Worm (Caenorhabditis elegans) whole organism, L4 larva: ENCODE measurements around the gene clec-136.

ENCODE experiments used
- F10B5.3 ChIP-seq: sonication (generic microtip); optimal IDR thresholded peaks from 2 replicates; lab custom pipeline; 2016; ENCODE audit warnings: mild to moderate bottlenecking, missing genetic modification characterization, missing compliant biosample characterization
- F26F4.8 ChIP-seq: fragments of 200-800 bp; sonication (Bioruptor generic); conservative IDR thresholded peaks from 2 replicates; pipeline ENCODE4 v1.3.6; 2022; ENCODE audit warnings: missing genetic modification characterization, missing compliant biosample characterization
- F49E8.2 ChIP-seq: sonication (generic microtip); optimal IDR thresholded peaks from 2 replicates; lab custom pipeline; 2016; ENCODE audit warnings: missing compliant biosample characterization, mild to moderate bottlenecking, missing genetic modification characterization, borderline replicate concordance
- R02D3.7 ChIP-seq: fragments of 150-350 bp; sonication (generic microtip); optimal IDR thresholded peaks from 3 replicates; lab custom pipeline; 2014; ENCODE audit warnings: missing biosample characterization, missing genetic modification characterization
- Y105C5A.15 ChIP-seq: fragments of 200-800 bp; sonication (Bioruptor generic); IDR thresholded peaks from 2 replicates; pipeline ENCODE4 v1.3.6; 2022; ENCODE audit warnings: missing genetic modification characterization, missing compliant biosample characterization
- Y75B8A.6 ChIP-seq: fragments of 200-800 bp; sonication (Bioruptor generic); IDR thresholded peaks from 2 replicates; pipeline ENCODE4 v1.3.6; 2022; ENCODE audit warnings: missing genetic modification reagents, missing genetic modification characterization, missing compliant biosample characterization
- ZK337.2 ChIP-seq: fragments of 200-800 bp; sonication (Bioruptor generic); IDR thresholded peaks from 2 replicates; pipeline ENCODE4 v1.3.6; 2022; ENCODE audit warnings: missing genetic modification reagents, missing genetic modification characterization, missing compliant biosample characterization
- ZK546.5 ChIP-seq, 2 experiments: sonication (generic microtip); optimal IDR thresholded peaks; 2 replicates each; lab custom pipeline; 2017; ENCODE audit warnings: missing biosample characterization in 2 of 2, missing genetic modification characterization in 2 of 2
- aha-1 ChIP-seq: fragments of 150-350 bp; peaks from one replicate; lab custom pipeline; 2014; ENCODE audit warnings: missing biosample characterization, missing genetic modification characterization
- ceh-20 ChIP-seq: fragments of 200-800 bp; sonication (Bioruptor generic); IDR thresholded peaks from 2 replicates; pipeline ENCODE4 v1.3.6; 2022; ENCODE audit warnings: missing genetic modification reagents, missing genetic modification characterization, missing compliant biosample characterization
- ceh-62 ChIP-seq: sonication (generic microtip); optimal IDR thresholded peaks from 2 replicates; lab custom pipeline; 2017; ENCODE audit warnings: missing biosample characterization, missing genetic modification characterization
- ceh-82 ChIP-seq: sonication (generic microtip); optimal IDR thresholded peaks from 2 replicates; lab custom pipeline; 2017; ENCODE audit warnings: missing biosample characterization, missing genetic modification characterization
- ces-1 ChIP-seq: fragments of 150-350 bp; sonication (generic microtip); optimal IDR thresholded peaks from 4 replicates; lab custom pipeline; 2014; ENCODE audit warnings: missing biosample characterization, missing genetic modification reagents, missing genetic modification characterization
- daf-12 ChIP-seq: fragments of 150-350 bp; optimal IDR thresholded peaks from 2 replicates; lab custom pipeline; 2014; ENCODE audit warnings: missing biosample characterization, missing genetic modification reagents, missing genetic modification characterization
- daf-16 ChIP-seq, 3 experiments: sonication (generic microtip); optimal IDR thresholded peaks; 2 replicates each; lab custom pipeline; 2016 to 2017; ENCODE audit warnings: missing genetic modification characterization in 3 of 3, missing genetic modification reagents in 3 of 3, mild to moderate bottlenecking in 2 of 3, missing compliant biosample characterization in 2 of 3, missing biosample characterization in 1 of 3, moderate library complexity in 1 of 3
- daf-19 ChIP-seq: fragments of 200-800 bp; sonication (Bioruptor generic); conservative IDR thresholded peaks from 2 replicates; pipeline ENCODE4 v1.3.6; 2022; ENCODE audit warnings: missing genetic modification characterization, missing compliant biosample characterization
- dmd-6 ChIP-seq: fragments of 200-800 bp; sonication (Bioruptor generic); IDR thresholded peaks from 2 replicates; pipeline ENCODE4 v1.3.6; 2022; ENCODE audit warnings: missing genetic modification reagents, missing genetic modification characterization, missing compliant biosample characterization
- dmd-9 ChIP-seq: fragments of 200-800 bp; sonication (Bioruptor generic); IDR thresholded peaks from 2 replicates; pipeline ENCODE4 v1.3.6; 2022; ENCODE audit warnings: missing genetic modification reagents, missing genetic modification characterization, missing compliant biosample characterization
- duxl-1 ChIP-seq: sonication (generic microtip); optimal IDR thresholded peaks from 2 replicates; lab custom pipeline; 2016; ENCODE audit warnings: mild to moderate bottlenecking, missing genetic modification characterization, moderate library complexity, missing compliant biosample characterization; ENCODE audit not compliant: poor library complexity
- fkh-10 ChIP-seq: fragments of 150-350 bp; optimal IDR thresholded peaks from 2 replicates; lab custom pipeline; 2014; ENCODE audit warnings: missing biosample characterization, missing genetic modification reagents, missing genetic modification characterization
- fos-1 ChIP-seq: fragments of 150-350 bp; optimal IDR thresholded peaks from 2 replicates; lab custom pipeline; 2014; ENCODE audit warnings: missing biosample characterization, missing genetic modification characterization
- gei-8 ChIP-seq: fragments of 200-800 bp; sonication (Bioruptor generic); optimal IDR thresholded peaks from 2 replicates; lab custom pipeline; 2018; ENCODE audit warnings: mild to moderate bottlenecking, missing genetic modification characterization, missing compliant biosample characterization
- hlh-11 ChIP-seq: fragments of 200-800 bp; sonication (Bioruptor generic); optimal IDR thresholded peaks from 2 replicates; lab custom pipeline; 2018; ENCODE audit warnings: mild to moderate bottlenecking, missing genetic modification characterization, missing compliant biosample characterization
- hmg-1.1 ChIP-seq: fragments of 200-800 bp; sonication (Bioruptor generic); IDR thresholded peaks from 2 replicates; pipeline ENCODE4 v1.3.6; 2022; ENCODE audit warnings: missing genetic modification reagents, missing genetic modification characterization, missing compliant biosample characterization
- lim-7 ChIP-seq: fragments of 200-800 bp; sonication (Bioruptor generic); IDR thresholded peaks from 2 replicates; pipeline ENCODE4 v1.3.6; 2022; ENCODE audit warnings: missing genetic modification characterization, missing compliant biosample characterization
- lin-29 ChIP-seq: fragments of 200-800 bp; sonication (Bioruptor generic); IDR thresholded peaks from 2 replicates; pipeline ENCODE4 v1.3.6; 2022; ENCODE audit warnings: missing genetic modification reagents, missing genetic modification characterization, missing compliant biosample characterization
- lin-38 ChIP-seq: fragments of 200-800 bp; sonication (Bioruptor generic); IDR thresholded peaks from 2 replicates; pipeline ENCODE4 v1.3.6; 2022; ENCODE audit warnings: missing genetic modification reagents, missing genetic modification characterization, missing compliant biosample characterization
- lin-39 ChIP-seq: fragments of 150-350 bp; optimal IDR thresholded peaks from 2 replicates; lab custom pipeline; 2014; ENCODE audit warnings: missing biosample characterization, missing genetic modification reagents, missing genetic modification characterization
- lir-3 ChIP-seq: sonication (generic microtip); optimal IDR thresholded peaks from 2 replicates; lab custom pipeline; 2016; ENCODE audit warnings: mild to moderate bottlenecking, missing genetic modification characterization, missing compliant biosample characterization
- madf-9 ChIP-seq: fragments of 200-800 bp; sonication (Bioruptor generic); conservative IDR thresholded peaks from 2 replicates; pipeline ENCODE4 v1.3.6; 2022; ENCODE audit warnings: missing genetic modification reagents, missing genetic modification characterization, missing compliant biosample characterization
- mdl-1 ChIP-seq, 2 experiments: fragments of 150-350 bp in 1 of 2; sonication (generic microtip) in 1 of 2; optimal IDR thresholded peaks; 2 replicates each; lab custom pipeline; 2014 to 2017; ENCODE audit warnings: missing biosample characterization in 2 of 2, missing genetic modification characterization in 2 of 2
- mes-2 ChIP-seq: sonication (generic microtip); optimal IDR thresholded peaks from 2 replicates; lab custom pipeline; 2016; ENCODE audit warnings: missing genotype, mild to moderate bottlenecking, missing genetic modification characterization, missing compliant biosample characterization; ENCODE audit not compliant: poor library complexity, severe bottlenecking
- mxl-3 ChIP-seq: fragments of 200-800 bp; sonication (Bioruptor generic); optimal IDR thresholded peaks from 2 replicates; lab custom pipeline; 2018; ENCODE audit warnings: mild to moderate bottlenecking, missing genetic modification characterization, missing compliant biosample characterization
- nhr-10 ChIP-seq: fragments of 150-350 bp; optimal IDR thresholded peaks from 2 replicates; lab custom pipeline; 2014; ENCODE audit warnings: missing biosample characterization, missing genetic modification characterization
- nhr-102 ChIP-seq: sonication (generic microtip); optimal IDR thresholded peaks from 2 replicates; lab custom pipeline; 2016; ENCODE audit warnings: mild to moderate bottlenecking, missing genetic modification characterization, moderate library complexity, missing compliant biosample characterization
- nhr-111 ChIP-seq: fragments of 200-800 bp; sonication (Bioruptor generic); optimal IDR thresholded peaks from 2 replicates; lab custom pipeline; 2018; ENCODE audit warnings: mild to moderate bottlenecking, missing genetic modification characterization, missing compliant biosample characterization
- nhr-41 ChIP-seq: fragments of 200-800 bp; sonication (Bioruptor generic); IDR thresholded peaks from 2 replicates; pipeline ENCODE4 v1.3.6; 2022; ENCODE audit warnings: missing genetic modification reagents, missing genetic modification characterization, missing compliant biosample characterization
- nhr-6 ChIP-seq: fragments of 150-350 bp; optimal IDR thresholded peaks from 2 replicates; lab custom pipeline; 2014; ENCODE audit warnings: missing biosample characterization, missing genetic modification characterization
- nhr-77 ChIP-seq: fragments of 150-350 bp; optimal IDR thresholded peaks from 2 replicates; lab custom pipeline; 2014; ENCODE audit warnings: missing biosample characterization, missing genetic modification characterization
- php-3 ChIP-seq: fragments of 200-800 bp; sonication (Bioruptor generic); IDR thresholded peaks from 2 replicates; pipeline ENCODE4 v1.3.6; 2022; ENCODE audit warnings: missing genetic modification reagents, missing genetic modification characterization, missing compliant biosample characterization
- pqm-1 ChIP-seq: sonication (generic microtip); optimal IDR thresholded peaks from 2 replicates; lab custom pipeline; 2017; ENCODE audit warnings: missing biosample characterization, missing genetic modification characterization
- saeg-2 ChIP-seq: fragments of 200-800 bp; sonication (Bioruptor generic); IDR thresholded peaks from 2 replicates; pipeline ENCODE4 v1.3.6; 2022; ENCODE audit warnings: missing genetic modification reagents, missing genetic modification characterization, missing compliant biosample characterization
- sdz-12 ChIP-seq: fragments of 200-800 bp; sonication (Bioruptor generic); optimal IDR thresholded peaks from 2 replicates; lab custom pipeline; 2018; ENCODE audit warnings: mild to moderate bottlenecking, missing genetic modification characterization, missing compliant biosample characterization
- set-16 ChIP-seq: fragments of 200-800 bp; sonication (Bioruptor generic); IDR thresholded peaks from 2 replicates; pipeline ENCODE4 v1.3.6; 2022; ENCODE audit warnings: missing genetic modification reagents, missing genetic modification characterization, missing compliant biosample characterization
- snpc-1.2 ChIP-seq: fragments of 200-800 bp; sonication (Bioruptor generic); IDR thresholded peaks from 2 replicates; pipeline ENCODE4 v1.3.6; 2022; ENCODE audit warnings: missing genetic modification reagents, missing genetic modification characterization, missing compliant biosample characterization
- snpc-4 ChIP-seq: fragments of 150-350 bp; optimal IDR thresholded peaks from 2 replicates; lab custom pipeline; 2014; ENCODE audit warnings: missing biosample characterization, missing genetic modification characterization
- spr-3 ChIP-seq: fragments of 200-800 bp; sonication (Bioruptor generic); optimal IDR thresholded peaks from 2 replicates; lab custom pipeline; 2018; ENCODE audit warnings: mild to moderate bottlenecking, missing genetic modification characterization, missing compliant biosample characterization
- tag-97 ChIP-seq: fragments of 200-800 bp; sonication (Bioruptor generic); IDR thresholded peaks from 2 replicates; pipeline ENCODE4 v1.3.6; 2022; ENCODE audit warnings: missing genetic modification characterization, missing compliant biosample characterization
- unc-39 ChIP-seq: sonication (generic microtip); optimal IDR thresholded peaks from 2 replicates; lab custom pipeline; 2017; ENCODE audit warnings: missing biosample characterization, missing genetic modification characterization
- zag-1 ChIP-seq: fragments of 150-350 bp; optimal IDR thresholded peaks from 2 replicates; lab custom pipeline; 2014; ENCODE audit warnings: missing biosample characterization, missing genetic modification characterization
- zfp-2 ChIP-seq: sonication (generic microtip); optimal IDR thresholded peaks from 2 replicates; lab custom pipeline; 2016; ENCODE audit warnings: mild to moderate bottlenecking, missing genetic modification characterization, missing compliant biosample characterization
- ztf-7 ChIP-seq: fragments of 150-350 bp; optimal IDR thresholded peaks from 2 replicates; lab custom pipeline; 2014; ENCODE audit warnings: missing biosample characterization, missing genetic modification characterization

Gene clec-136

DNA sequence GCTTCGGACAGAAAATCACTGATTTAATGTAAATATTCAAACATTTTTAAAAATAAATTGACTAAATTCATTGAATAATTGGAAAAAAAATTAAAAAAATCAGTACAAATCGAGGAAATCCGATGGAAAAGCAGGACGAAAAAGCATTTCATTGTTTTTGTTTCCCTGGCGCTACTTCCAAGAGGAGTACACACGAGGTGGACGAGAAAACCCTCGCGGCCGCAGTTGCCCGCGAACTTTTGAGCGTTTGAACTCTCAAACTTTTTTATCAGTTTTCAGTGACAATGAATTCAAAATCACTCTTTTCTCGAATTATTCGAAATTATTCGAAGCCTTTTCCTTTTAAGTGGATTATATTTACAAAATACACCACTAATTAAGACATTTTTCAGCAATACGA is 13.3 kb downstream of the clec-136 start, which contains the start of gene F35D11.4 (continued):
- TF ChIP-seq ceh-82 (tag; lab: Kevin White, UChicago) (no peak), ZK546.5 (tag; optimal IDR thresholded peaks at IDR 0.05; lab: Kevin White, UChicago) (no peak), unc-39 (no peak), duxl-1 (peak; percentile 76), mxl-3 (GFP tag; lab: Kevin White, UChicago) (no peak), daf-19 (GFP tag; lab: Robert Waterston, UW) (no peak), php-3 (GFP tag; lab: Robert Waterston, UW) (no peak), ces-1 (no peak), dmd-6 (peak; percentile 82), hmg-1.1 (GFP tag; lab: Robert Waterston, UW) (peak; percentile 46; the same call in 1 of the 2 replicates), lin-38 (GFP tag; lab: Robert Waterston, UW) (peak; percentile 65), F49E8.2 (tag; lab: Kevin White, UChicago) (no peak), ceh-20 (GFP tag; lab: Robert Waterston, UW) (peak; percentile 56; the same call in 1 of the 2 replicates), hlh-11 (tag; lab: Kevin White, UChicago) (peak; percentile 71), tag-97 (0 out of 2 replicates have a peak, but pooled peaks have one; percentile 55), ZK337.2 (GFP tag; lab: Robert Waterston, UW) (peak; percentile 95), mdl-1 (tag; optimal IDR thresholded peaks at IDR 0.05; lab: Kevin White, UChicago) (peak in 1 of 2 experiments; percentile 7), R02D3.7 (tag; lab: Kevin White, UChicago) (no peak), snpc-4 (tag; lab: Kevin White, UChicago) (no peak), nhr-6 (tag; lab: Kevin White, UChicago) (peak; percentile 78), mes-2 (tag; lab: Kevin White, UChicago) (peak; percentile 99), zag-1 (tag; lab: Kevin White, UChicago) (no peak), nhr-102 (tag; lab: Kevin White, UChicago) (no peak), gei-8 (GFP tag; lab: Kevin White, UChicago) (no peak), zfp-2 (tag; lab: Kevin White, UChicago) (no peak), sdz-12 (GFP tag; lab: Kevin White, UChicago) (no peak), lin-29 (GFP tag; lab: Robert Waterston, UW) (no peak), nhr-77 (tag; lab: Kevin White, UChicago) (peak; percentile 53), ceh-62 (tag; lab: Kevin White, UChicago) (no peak), saeg-2 (no peak), daf-12 (tag; lab: Kevin White, UChicago) (no peak), F10B5.3 (tag; lab: Kevin White, UChicago) (no peak), Y75B8A.6 (GFP tag; lab: Robert Waterston, UW) (no peak), pqm-1 (no peak), fkh-10 (GFP tag; lab: Kevin White, UChicago) (no peak), nhr-10 (tag; lab: Kevin White, UChicago) (no peak), fos-1 (tag; lab: Kevin White, UChicago) (no peak), snpc-1.2 (no peak), dmd-9 (GFP tag; lab: Robert Waterston, UW) (peak; percentile 77), ztf-7 (tag; lab: Kevin White, UChicago) (no peak), spr-3 (GFP tag; lab: Kevin White, UChicago) (no peak), lim-7 (no peak), set-16 (no peak), lin-39 (no peak), aha-1 (tag; lab: Kevin White, UChicago) (peak; percentile 99), nhr-41 (GFP tag; lab: Robert Waterston, UW) (no peak), madf-9 (peak; percentile 65), nhr-111 (GFP tag; lab: Kevin White, UChicago) (no peak), F26F4.8 (GFP tag; lab: Robert Waterston, UW) (no peak), lir-3 (no peak), Y105C5A.15 (no peak), daf-16 (GFP tag; optimal IDR thresholded peaks at IDR 0.05; lab: Kevin White, UChicago) (peak in 1 of 2 experiments; percentile 21), daf-16 (tag; optimal IDR thresholded peaks at IDR 0.05; lab: Kevin White, UChicago) (peak; percentile 65)
